Fruit fly (Drosophila melanogaster) S2 (cell line): Measurements from ENCODE around the gene SrpRbeta.

Experiments
- CG8478 ChIP-seq: fragments of >200 bp; optimal IDR thresholded peaks from 2 replicates; lab custom pipeline; 2018
- CTCF ChIP-seq, 2 experiments: fragments of >200 bp; optimal IDR thresholded peaks; 2 replicates each; lab custom pipeline; 2018

dm6 chr3L:8716013-8716412 lies 4.0 kb downstream of the SrpRbeta start:
- no peak for TF ChIP-seq CTCF (optimal IDR thresholded peaks at IDR 0.05; lab: Kevin White, UChicago)
- no peak for TF ChIP-seq CG8478 (lab: Kevin White, UChicago)
